Fruit fly (Drosophila melanogaster) S2 (cell line): ENCODE results near the gene CDase.

Source experiments
- CG8478 ChIP-seq: fragments of >200 bp; optimal IDR thresholded peaks from 2 replicates; lab custom pipeline; 2018
- CTCF ChIP-seq, 2 experiments: fragments of >200 bp; optimal IDR thresholded peaks; 2 replicates each; lab custom pipeline; 2018

DNA sequence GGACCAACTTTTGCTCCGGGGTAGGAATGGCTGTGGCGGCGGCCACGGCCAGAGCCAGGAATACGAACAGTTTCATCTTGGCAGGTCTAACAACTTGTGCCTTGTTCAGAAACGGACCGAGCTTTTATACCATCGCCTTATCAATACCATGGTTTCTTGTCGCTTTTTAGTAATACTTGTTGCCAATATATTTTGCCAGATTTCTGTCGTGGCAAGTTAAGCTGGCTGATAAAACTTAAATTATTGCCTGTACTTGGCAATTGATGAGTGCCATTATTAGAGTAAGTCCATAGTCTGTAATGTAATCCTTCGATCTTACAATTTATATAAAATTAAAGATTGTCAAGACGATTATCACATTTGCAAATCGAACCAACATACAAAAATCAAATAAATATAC is 28.5 kb downstream of the CDase start, which contains the start of gene Jon99Fii:
- TF ChIP-seq CG8478 (lab: Kevin White, UChicago) (no peak), CTCF (optimal IDR thresholded peaks at IDR 0.05; lab: Kevin White, UChicago) (no peak)
